Fruit fly (Drosophila melanogaster): ENCODE results near the gene CG34408.
A peak's percentile ranks its signal among the peaks of the same experiment; 100 is the strongest.

CG34408 gene

dm6 chrX:10263165-10263956, 43.5 kb downstream of the CG34408 start, which contains the start of gene Hk (continued):
- TF ChIP-seq CG8319 (GFP tag; optimal IDR thresholded peaks at IDR 0.05) (peak; percentile 65), lz (GFP tag; optimal IDR thresholded peaks at IDR 0.05) (peak; percentile 77), CG10631 (GFP tag; optimal IDR thresholded peaks at IDR 0.05) (peak; percentile 87), CG34406 (GFP tag; optimal IDR thresholded peaks at IDR 0.05) (peak; percentile 70), CG9139 (GFP tag; optimal IDR thresholded peaks at IDR 0.05) (peak; percentile 65), CG7368 (GFP tag; optimal IDR thresholded peaks at IDR 0.05) (peak; percentile 87), esn (GFP tag; optimal IDR thresholded peaks at IDR 0.05) (peak; percentile 70), Gug (GFP tag; IDR thresholded peaks at IDR 0.05) (peak; percentile 92), achi (GFP tag; optimal IDR thresholded peaks at IDR 0.05) (peak; percentile 87), CG32006 (GFP tag; optimal IDR thresholded peaks at IDR 0.05) (peak; percentile 90)

- no peak for TF ChIP-seq CG8319 (GFP tag; optimal IDR thresholded peaks at IDR 0.05)
- TF ChIP-seq Lpt (GFP tag; optimal IDR thresholded peaks at IDR 0.05), result no peak
- no peak for TF ChIP-seq CG6808 (GFP tag; optimal IDR thresholded peaks at IDR 0.05)
- TF ChIP-seq CG6792 (GFP tag; optimal IDR thresholded peaks at IDR 0.05), result no peak
- no peak for TF ChIP-seq CG11902 (GFP tag; optimal IDR thresholded peaks at IDR 0.05)
- no peak for TF ChIP-seq achi (GFP tag; optimal IDR thresholded peaks at IDR 0.05)
- no peak for TF ChIP-seq spab (GFP tag; optimal IDR thresholded peaks at IDR 0.05)
- no peak for TF ChIP-seq fd85E (GFP tag; optimal IDR thresholded peaks at IDR 0.05)
- TF ChIP-seq ss (GFP tag; optimal IDR thresholded peaks at IDR 0.05), result no peak
- TF ChIP-seq CG1621 (tag; optimal IDR thresholded peaks at IDR 0.05), result no peak
- no peak for TF ChIP-seq Hr39 (GFP tag; optimal IDR thresholded peaks at IDR 0.05)
- no peak for TF ChIP-seq net (GFP tag; optimal IDR thresholded peaks at IDR 0.05)
- TF ChIP-seq CG8119 (GFP tag; IDR thresholded peaks at IDR 0.05), result no peak
- no peak for TF ChIP-seq CG11762 (GFP tag; optimal IDR thresholded peaks at IDR 0.05; ENCODE audit: insufficient read depth)
- no peak for TF ChIP-seq CG3919 (GFP tag; optimal IDR thresholded peaks at IDR 0.05)
- TF ChIP-seq Eip75B (GFP tag; optimal IDR thresholded peaks at IDR 0.05), result no peak
These were observed 44.0 kb downstream of the CG34408 start for dm6 chrX:10263957-10264248.

DNA sequence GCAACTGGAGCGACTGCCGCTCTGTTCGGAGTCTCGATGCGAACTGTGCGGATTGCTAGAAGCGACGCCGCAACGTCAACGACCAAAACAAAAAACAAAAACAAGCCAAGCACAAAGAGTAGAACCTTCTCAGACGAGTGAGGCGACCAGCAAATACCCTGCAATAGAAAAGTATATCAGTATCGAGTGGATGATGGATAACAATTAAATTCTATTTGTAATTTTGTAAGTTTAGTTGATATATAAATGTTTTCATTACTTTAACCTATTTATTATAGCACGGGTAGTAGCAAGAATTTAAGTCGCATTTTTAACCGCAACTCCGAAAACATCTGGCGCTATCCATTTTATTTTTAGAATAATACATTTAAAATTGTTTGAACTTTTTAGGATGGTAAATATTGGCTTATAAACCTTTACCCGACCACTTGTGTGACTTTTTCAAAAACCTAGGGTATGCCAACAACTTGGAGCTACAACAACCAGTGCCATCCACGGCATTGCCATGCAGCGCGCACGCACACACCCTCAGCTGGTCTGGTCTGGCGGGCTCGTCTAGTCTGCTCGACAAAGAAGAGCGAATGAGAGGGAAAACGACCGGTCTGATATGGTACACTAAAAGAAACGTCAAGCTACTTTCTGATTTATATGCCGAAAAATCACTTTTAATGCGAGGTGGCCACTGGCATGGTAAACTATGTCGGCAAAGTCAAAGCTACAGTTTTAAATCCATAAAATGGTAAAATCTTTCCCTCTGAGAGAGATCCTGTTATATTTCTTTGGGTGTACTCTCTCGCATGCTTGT, 45.5 kb downstream of the CG34408 start, which contains the start of gene CG12643:
Gene CG12643, minus strand, starts transcription at position 51 of the 805 bp plus-strand sequence.
- TF ChIP-seq vri (GFP tag; optimal IDR thresholded peaks at IDR 0.05) (peak; percentile 91), Eip93F (GFP tag; optimal IDR thresholded peaks at IDR 0.05) (peak; percentile 80), cyc (GFP tag; optimal IDR thresholded peaks at IDR 0.05) (peak; percentile 98), CG6792 (GFP tag; optimal IDR thresholded peaks at IDR 0.05) (peak; percentile 94), acj6 (GFP tag; optimal IDR thresholded peaks at IDR 0.05) (peak; percentile 93), CG6808 (GFP tag; optimal IDR thresholded peaks at IDR 0.05) (peak; percentile 90), CG10669 (GFP tag; optimal IDR thresholded peaks at IDR 0.05) (peak; percentile 87), dac (GFP tag; optimal IDR thresholded peaks at IDR 0.05) (peak; percentile 92), fd59A (GFP tag; optimal IDR thresholded peaks at IDR 0.05) (peak; percentile 87), Sox15 (GFP tag; optimal IDR thresholded peaks at IDR 0.05) (peak; percentile 92), Eip75B (GFP tag; optimal IDR thresholded peaks at IDR 0.05) (peak; percentile 94), Eip78C (GFP tag) (peak; percentile 96), Sox14 (GFP tag; optimal IDR thresholded peaks at IDR 0.05) (peak; percentile 98), CG7368 (GFP tag; optimal IDR thresholded peaks at IDR 0.05) (peak; percentile 97), CG6854 (GFP tag; optimal IDR thresholded peaks at IDR 0.05) (no peak), CG1621 (tag; optimal IDR thresholded peaks at IDR 0.05) (peak; percentile 91), Ets96B (tag; optimal IDR thresholded peaks at IDR 0.05) (peak; percentile 85), CG11294 (GFP tag; IDR thresholded peaks at IDR 0.05) (peak; percentile 96), Hr38 (GFP tag; optimal IDR thresholded peaks at IDR 0.05) (peak; percentile 81), fd85E (GFP tag; optimal IDR thresholded peaks at IDR 0.05) (peak; percentile 85), net (GFP tag; optimal IDR thresholded peaks at IDR 0.05) (peak; percentile 93), CG6276 (GFP tag; optimal IDR thresholded peaks at IDR 0.05) (peak; percentile 88), CG8632 (GFP tag; optimal IDR thresholded peaks at IDR 0.05) (peak; percentile 82), Ets21C (GFP tag; optimal IDR thresholded peaks at IDR 0.05) (peak; percentile 96), Blimp-1 (GFP tag; optimal IDR thresholded peaks at IDR 0.05) (peak; percentile 81), CG15336 (GFP tag; IDR thresholded peaks at IDR 0.05) (peak; percentile 95), CG8119 (GFP tag; IDR thresholded peaks at IDR 0.05) (peak; percentile 95), CG31627 (GFP tag; optimal IDR thresholded peaks at IDR 0.05) (peak; percentile 98), Gug (GFP tag; IDR thresholded peaks at IDR 0.05) (peak; percentile 95), CG10631 (GFP tag; optimal IDR thresholded peaks at IDR 0.05) (peak; percentile 94)

Data from whole organism, prepupa.